Fruit fly (Drosophila melanogaster): Measurements from ENCODE around the gene CG9981.

Gene CG9981

dm6 chrX:16384843-16385726, 19.8 kb downstream of the CG9981 start, which contains the start of the genes CG9992 and CG4239 (continued):
- TF ChIP-seq HLH54F (GFP tag; optimal IDR thresholded peaks at IDR 0.05) (peak; percentile 52), croc (GFP tag; conservative IDR thresholded peaks at IDR 0.05) (peak; percentile 49; the same call in 2 of the 3 replicates), prd (optimal IDR thresholded peaks at IDR 0.05) (no peak), prd (GFP tag; IDR thresholded peaks at IDR 0.05) (peak; percentile 70; the same call in 2 of the 3 replicates), CG3163 (GFP tag; optimal IDR thresholded peaks at IDR 0.05) (no peak), HmgZ (tag; optimal IDR thresholded peaks at IDR 0.05) (peak; percentile 71), pros (GFP tag; optimal IDR thresholded peaks at IDR 0.05) (no peak), CG31388 (GFP tag; optimal IDR thresholded peaks at IDR 0.05) (no peak), CG7271 (tag; optimal IDR thresholded peaks at IDR 0.05) (peak; percentile 57), HmgD (GFP tag; optimal IDR thresholded peaks at IDR 0.05) (peak; percentile 25), Elba2 (GFP tag; optimal IDR thresholded peaks at IDR 0.05) (no peak), CG10462 (GFP tag; optimal IDR thresholded peaks at IDR 0.05) (peak; percentile 26), cas (GFP tag; IDR thresholded peaks at IDR 0.05) (peak; percentile 8; the same call in 1 of the 2 replicates), CG1602 (GFP tag; optimal IDR thresholded peaks at IDR 0.05) (peak; percentile 62), Meics (GFP tag; optimal IDR thresholded peaks at IDR 0.05) (peak; percentile 48), phol (tag; optimal IDR thresholded peaks at IDR 0.05) (peak; percentile 86), sisA (GFP tag; IDR thresholded peaks at IDR 0.05) (peak; percentile 61), tin (GFP tag; optimal IDR thresholded peaks at IDR 0.05) (peak; percentile 60), HLH3B (GFP tag; IDR thresholded peaks at IDR 0.05) (peak; percentile 53; the same call in 1 of the 2 replicates), CHES-1-like (GFP tag; optimal IDR thresholded peaks at IDR 0.05) (peak; percentile 57), Dek (tag; optimal IDR thresholded peaks at IDR 0.05) (peak; percentile 39), Dfd (GFP tag; optimal IDR thresholded peaks at IDR 0.05) (peak in 1 of 2 experiments; percentile 57), shn (GFP tag; optimal IDR thresholded peaks at IDR 0.05) (peak; percentile 50), CG10366 (GFP tag; IDR thresholded peaks at IDR 0.05) (peak; percentile 51; the same call in 1 of the 2 replicates), slou (GFP tag; optimal IDR thresholded peaks at IDR 0.05) (peak; percentile 60), CG3281 (GFP tag; optimal IDR thresholded peaks at IDR 0.05) (peak; percentile 44), Fer3 (tag; optimal IDR thresholded peaks at IDR 0.05) (peak; percentile 53), CG15011 (GFP tag; optimal IDR thresholded peaks at IDR 0.05) (peak; percentile 2), Nf-YC (tag; optimal IDR thresholded peaks at IDR 0.05) (peak; percentile 53), ato (GFP tag; IDR thresholded peaks at IDR 0.05; ENCODE audit: partially characterized antibody) (no peak), CG2199 (GFP tag; IDR thresholded peaks at IDR 0.05) (no peak), CG12071 (GFP tag; optimal IDR thresholded peaks at IDR 0.05) (peak; percentile 34), bowl (GFP tag; IDR thresholded peaks at IDR 0.05) (no peak), CG6654 (GFP tag; optimal IDR thresholded peaks at IDR 0.05) (peak; percentile 3), E2f1 (GFP tag; IDR thresholded peaks at IDR 0.05) (peak; percentile 46; the same call in 1 of the 2 replicates), toy (GFP tag; IDR thresholded peaks at IDR 0.05) (no peak), HHEX (GFP tag; optimal IDR thresholded peaks at IDR 0.05) (peak; percentile 20), CG15696 (tag; optimal IDR thresholded peaks at IDR 0.05) (peak; percentile 50), CG16863 (GFP tag; optimal IDR thresholded peaks at IDR 0.05) (peak; percentile 2), CG17802 (tag; optimal IDR thresholded peaks at IDR 0.05) (peak; percentile 81), CG10321 (GFP tag; IDR thresholded peaks at IDR 0.05) (no peak), D19A (tag; optimal IDR thresholded peaks at IDR 0.05) (peak; percentile 30), CG3065 (GFP tag; optimal IDR thresholded peaks at IDR 0.05) (no peak), Oli (tag; optimal IDR thresholded peaks at IDR 0.05) (peak; percentile 67), cato (GFP tag; optimal IDR thresholded peaks at IDR 0.05; ENCODE audit: borderline replicate concordance) (peak; percentile 4), CG12942 (GFP tag; optimal IDR thresholded peaks at IDR 0.05) (peak; percentile 49), Bteb2 (GFP tag; optimal IDR thresholded peaks at IDR 0.05) (no peak), Scr (GFP tag; IDR thresholded peaks at IDR 0.05; ENCODE audit: partially characterized antibody) (peak; percentile 65), CG4360 (GFP tag; IDR thresholded peaks at IDR 0.05) (no peak)
